Worm (Caenorhabditis elegans): ENCODE measurements around the gene F36G3.1.

- TF ChIP-seq lin-13 (tag; optimal IDR thresholded peaks at IDR 0.05) (no peak), nhr-237 (tag; optimal IDR thresholded peaks at IDR 0.05) (no peak), nhr-76 (tag; optimal IDR thresholded peaks at IDR 0.05) (no peak), mls-2 (tag; optimal IDR thresholded peaks at IDR 0.05) (no peak), mab-5 (tag; optimal IDR thresholded peaks at IDR 0.05) (no peak), ztf-11 (tag; optimal IDR thresholded peaks at IDR 0.05) (no peak), mep-1 (tag; optimal IDR thresholded peaks at IDR 0.05) (no peak), ces-1 (GFP tag; optimal IDR thresholded peaks at IDR 0.05) (no peak)
Measured at ce11 chrX:9794173-9794572, 5.2 kb upstream of the F36G3.1 start, which contains the start of gene F36G3.2.
